Worm (Caenorhabditis elegans): Measurements from ENCODE around the gene T04C9.1.

ce11 chrIII:6006453-6006852 is 13.4 kb downstream of the T04C9.1 start:
- TF ChIP-seq klf-2 (GFP tag; conservative IDR thresholded peaks at IDR 0.05) (no peak), cog-1 (tag; optimal IDR thresholded peaks at IDR 0.05) (no peak), tab-1 (GFP tag; IDR thresholded peaks at IDR 0.05) (no peak), med-1 (GFP tag; optimal IDR thresholded peaks at IDR 0.05; ENCODE audit: insufficient read depth) (no peak), flt-1 (GFP tag; IDR thresholded peaks at IDR 0.05) (no peak), ztf-23 (GFP tag; IDR thresholded peaks at IDR 0.05) (no peak), T22C8.4 (GFP tag; IDR thresholded peaks at IDR 0.05) (no peak), ztf-29 (GFP tag; IDR thresholded peaks at IDR 0.05) (no peak), ref-1 (GFP tag; conservative IDR thresholded peaks at IDR 0.05) (no peak)

Data from whole organism, midembryonic.